Fruit fly (Drosophila melanogaster): Measurements from ENCODE around the gene Lsd-2.

DNA sequence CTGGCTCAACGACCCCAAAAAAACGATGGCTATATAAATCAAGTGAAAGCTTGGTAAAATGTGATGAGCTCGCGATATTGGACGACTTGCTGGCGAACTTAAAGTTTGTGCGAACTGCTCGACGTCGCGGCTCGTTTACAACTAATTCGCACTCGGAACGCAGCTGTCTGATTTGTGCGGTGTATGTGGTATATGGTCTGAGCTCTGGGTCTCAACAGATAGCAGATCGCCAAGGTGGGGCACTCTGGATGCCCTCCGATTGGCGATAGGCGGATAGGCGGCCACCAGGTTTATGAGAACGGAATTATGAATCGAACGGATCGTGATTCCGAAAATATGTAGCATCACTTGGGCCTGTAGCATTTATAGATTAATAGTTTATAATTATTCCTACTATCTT lies 40.4 kb upstream of the Lsd-2 start, which contains the start of gene Cyp4s3:
- no peak for TF ChIP-seq kay (GFP tag; ENCODE audit: borderline replicate concordance)
- no peak for TF ChIP-seq Hr96 (GFP tag; optimal IDR thresholded peaks at IDR 0.05)
- TF ChIP-seq pad (GFP tag; optimal IDR thresholded peaks at IDR 0.05) = no peak
- TF ChIP-seq bab1 (GFP tag; optimal IDR thresholded peaks at IDR 0.05) = no peak
